Fruit fly (Drosophila melanogaster): Measurements from ENCODE around the gene ko.

ko gene

DNA sequence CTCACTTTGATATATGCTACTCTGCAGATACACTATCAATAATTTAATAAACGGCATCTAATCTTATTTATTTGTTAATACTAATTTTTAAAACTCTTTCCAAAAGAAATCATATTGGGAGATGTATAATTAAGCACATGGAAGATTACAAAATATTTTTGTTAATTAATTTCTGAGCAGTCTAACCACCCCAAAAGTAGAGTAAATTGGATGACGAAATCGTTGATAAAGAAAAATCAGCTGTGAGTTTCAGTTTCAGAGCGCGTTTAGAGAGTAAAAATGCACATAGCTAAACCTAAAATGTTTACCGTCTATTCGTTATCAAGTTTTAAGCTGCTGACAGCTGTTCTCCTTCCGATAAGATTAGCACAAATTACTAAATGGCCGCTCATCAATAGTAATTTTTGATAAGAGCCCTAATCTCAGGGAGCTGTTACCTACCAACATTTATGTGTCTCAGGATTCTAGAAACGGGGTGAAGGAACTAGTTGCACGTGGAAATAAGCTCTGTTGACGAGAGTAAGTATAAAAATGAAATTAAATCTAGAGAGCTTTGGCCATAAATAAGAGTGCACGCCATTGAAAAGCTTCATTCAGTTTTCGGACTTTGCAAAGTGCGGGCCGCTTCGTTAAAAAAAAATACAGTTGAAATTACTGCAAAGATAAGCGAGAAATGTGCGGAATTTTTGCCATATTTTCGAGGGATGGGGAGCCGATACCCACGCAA lies 41.7 kb upstream of the ko start, which contains the start of the genes chb and AsnS (continued):
- TF ChIP-seq gsb-n (tag; optimal IDR thresholded peaks at IDR 0.05) (peak; percentile 89), Mrtf (GFP tag; IDR thresholded peaks at IDR 0.05) (peak; percentile 87; the same call in 2 of the 3 replicates), E2f2 (GFP tag; IDR thresholded peaks at IDR 0.05) (peak; percentile 72), lab (GFP tag; optimal IDR thresholded peaks at IDR 0.05) (peak; percentile 92), CG5953 (GFP tag; IDR thresholded peaks at IDR 0.05) (peak; percentile 79), Sox102F (GFP tag; optimal IDR thresholded peaks at IDR 0.05) (peak; percentile 97), CG13123 (GFP tag; optimal IDR thresholded peaks at IDR 0.05) (peak; percentile 65), CG5245 (GFP tag; optimal IDR thresholded peaks at IDR 0.05) (peak; percentile 69), Poxn (GFP tag; IDR thresholded peaks at IDR 0.05) (peak; percentile 26; the same call in 1 of the 2 replicates), CG11456 (GFP tag; IDR thresholded peaks at IDR 0.05) (peak; percentile 91), ttk (GFP tag; IDR thresholded peaks at IDR 0.05) (peak; percentile 92), sima (GFP tag; optimal IDR thresholded peaks at IDR 0.05) (peak; percentile 27), Hr51 (GFP tag; optimal IDR thresholded peaks at IDR 0.05) (peak; percentile 52 to 97), Hr78 (GFP tag; optimal IDR thresholded peaks at IDR 0.05) (peak in 1 of 2 experiments; percentile 51), Spps (tag; optimal IDR thresholded peaks at IDR 0.05) (peak; percentile 66), tin (GFP tag; optimal IDR thresholded peaks at IDR 0.05) (peak; percentile 72), slou (GFP tag; optimal IDR thresholded peaks at IDR 0.05) (peak; percentile 80), Med (GFP tag) (peak; percentile 95), CG11695 (GFP tag; IDR thresholded peaks at IDR 0.05) (peak; percentile 96), slbo (GFP tag; IDR thresholded peaks at IDR 0.05) (peak; percentile 96), CG34422 (GFP tag; IDR thresholded peaks at IDR 0.05) (peak; percentile 91), CG17359 (tag; optimal IDR thresholded peaks at IDR 0.05) (peak; percentile 96), CG8281 (tag; optimal IDR thresholded peaks at IDR 0.05) (peak; percentile 74), CG4730 (GFP tag; IDR thresholded peaks at IDR 0.05) (peak; percentile 93), schlank (tag; optimal IDR thresholded peaks at IDR 0.05) (peak; percentile 74), Sry-β (GFP tag; optimal IDR thresholded peaks at IDR 0.05) (no peak), luna (GFP tag; optimal IDR thresholded peaks at IDR 0.05) (peak; percentile 59), klu (GFP tag; IDR thresholded peaks at IDR 0.05) (peak; percentile 86), eve (GFP tag; optimal IDR thresholded peaks at IDR 0.05) (no peak), zfh1 (GFP tag; IDR thresholded peaks at IDR 0.05) (peak; percentile 92), CG7357 (GFP tag; IDR thresholded peaks at IDR 0.05) (peak; percentile 76), Hsf (GFP tag; optimal IDR thresholded peaks at IDR 0.05) (peak; percentile 85), zen2 (GFP tag; IDR thresholded peaks at IDR 0.05; ENCODE audit: partially characterized antibody) (no peak), CG17328 (GFP tag; IDR thresholded peaks at IDR 0.05) (peak; percentile 93), CG8089 (GFP tag; optimal IDR thresholded peaks at IDR 0.05) (peak; percentile 43), CG7839 (tag; optimal IDR thresholded peaks at IDR 0.05) (peak; percentile 93), hb (GFP tag; IDR thresholded peaks at IDR 0.05; ENCODE audit: partially characterized antibody) (no peak), dmrt99B (tag; optimal IDR thresholded peaks at IDR 0.05) (peak; percentile 92), crc (GFP tag; optimal IDR thresholded peaks at IDR 0.05) (peak; percentile 94), sens (GFP tag) (peak; percentile 95), NC2α (GFP tag; optimal IDR thresholded peaks at IDR 0.05) (peak; percentile 20), unc-4 (GFP tag; IDR thresholded peaks at IDR 0.05; ENCODE audit: partially characterized antibody) (no peak), CG2116 (GFP tag; optimal IDR thresholded peaks at IDR 0.05) (peak; percentile 49), CG9817 (tag; optimal IDR thresholded peaks at IDR 0.05) (peak; percentile 90), p53 (GFP tag; optimal IDR thresholded peaks at IDR 0.05) (peak; percentile 5), ash1 (GFP tag; optimal IDR thresholded peaks at IDR 0.05) (no peak), gsb (GFP tag; IDR thresholded peaks at IDR 0.05) (peak; percentile 90), danr (GFP tag; IDR thresholded peaks at IDR 0.05) (peak; percentile 51), CG6689 (GFP tag; IDR thresholded peaks at IDR 0.05) (peak; percentile 92), CG32772 (GFP tag; IDR thresholded peaks at IDR 0.05) (peak; percentile 90)
